Worm (Caenorhabditis elegans): Measurements from ENCODE around the gene C54D10.9.

ce11 chrV:12412321-12412720, 34.6 kb upstream of the C54D10.9 start:
- TF ChIP-seq lsy-2 (tag; optimal IDR thresholded peaks at IDR 0.05): no peak
- no peak for TF ChIP-seq ztf-11 (tag; optimal IDR thresholded peaks at IDR 0.05)
